Worm (Caenorhabditis elegans) whole organism, L3 larva: ENCODE measurements around the gene tag-294.

ENCODE experiments used
- ceh-28 ChIP-seq: fragments of 150-350 bp; optimal IDR thresholded peaks from 2 replicates; lab custom pipeline; 2014; ENCODE audit warnings: missing biosample characterization, missing genetic modification reagents, missing genetic modification characterization
- elt-3 ChIP-seq, 3 experiments: fragments of 150-350 bp in 1 of 3; sonication (generic microtip) in 2 of 3; optimal IDR thresholded peaks; 2 replicates in 2 of 3; 4 replicates in 1 of 3; lab custom pipeline; 2014 to 2017; ENCODE audit warnings: missing biosample characterization in 3 of 3, missing genetic modification characterization in 3 of 3

- TF ChIP-seq ceh-28 (tag; lab: Kevin White, UChicago) (no peak), elt-3 (tag; optimal IDR thresholded peaks at IDR 0.05; lab: Kevin White, UChicago) (no peak)
These were observed 34.2 kb downstream of the tag-294 start for ce11 chrX:5728956-5729467.
